Fruit fly (Drosophila melanogaster) S2 (cell line): ENCODE results near the gene kmg.

Experiments
- CG8478 ChIP-seq: fragments of >200 bp; optimal IDR thresholded peaks from 2 replicates; lab custom pipeline; 2018
- CTCF ChIP-seq, 2 experiments: fragments of >200 bp; optimal IDR thresholded peaks; 2 replicates each; lab custom pipeline; 2018

kmg gene

DNA sequence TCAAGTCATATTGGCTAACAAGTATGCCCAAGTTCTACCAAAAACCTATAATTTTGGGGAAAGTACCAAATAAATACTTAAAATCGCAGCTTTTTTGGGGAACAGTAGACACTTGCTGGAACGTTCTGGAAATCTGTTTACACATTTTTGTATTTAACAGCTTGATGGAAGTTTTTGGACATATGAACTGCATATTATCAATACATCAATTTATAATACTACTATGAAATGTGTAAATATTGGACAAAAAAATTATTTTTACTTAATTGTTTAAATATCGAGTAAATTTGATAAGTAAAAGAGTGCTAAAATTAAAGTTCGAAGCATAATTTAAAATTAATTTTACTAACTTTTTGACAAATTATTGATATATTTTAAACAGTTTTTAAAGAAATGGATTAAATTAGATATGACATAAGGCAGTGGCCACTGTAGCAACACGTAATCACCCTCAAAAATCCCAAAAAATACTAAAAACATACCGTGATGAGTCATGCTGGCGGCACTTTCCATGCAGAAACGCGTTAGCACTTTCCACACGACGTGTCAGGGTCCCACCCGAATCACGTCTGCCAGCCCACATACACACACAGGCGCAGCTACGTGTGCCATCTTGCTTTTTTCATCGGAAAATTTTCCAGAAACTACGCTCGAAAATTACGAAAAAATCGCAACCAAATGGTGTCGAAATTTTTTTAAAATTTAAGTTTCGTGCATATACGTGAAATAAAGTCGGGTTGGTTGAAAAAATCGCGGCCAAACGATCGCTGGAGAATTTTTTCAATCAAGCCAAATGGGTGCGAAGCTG is 4.9 kb downstream of the kmg start, which contains the start of gene Sirt1:
Sirt1 (plus strand) TSS at position 571 of the 808 bp plus-strand sequence.
- no peak for TF ChIP-seq CTCF (optimal IDR thresholded peaks at IDR 0.05; lab: Kevin White, UChicago)
- TF ChIP-seq CG8478 (lab: Kevin White, UChicago): no peak

DNA sequence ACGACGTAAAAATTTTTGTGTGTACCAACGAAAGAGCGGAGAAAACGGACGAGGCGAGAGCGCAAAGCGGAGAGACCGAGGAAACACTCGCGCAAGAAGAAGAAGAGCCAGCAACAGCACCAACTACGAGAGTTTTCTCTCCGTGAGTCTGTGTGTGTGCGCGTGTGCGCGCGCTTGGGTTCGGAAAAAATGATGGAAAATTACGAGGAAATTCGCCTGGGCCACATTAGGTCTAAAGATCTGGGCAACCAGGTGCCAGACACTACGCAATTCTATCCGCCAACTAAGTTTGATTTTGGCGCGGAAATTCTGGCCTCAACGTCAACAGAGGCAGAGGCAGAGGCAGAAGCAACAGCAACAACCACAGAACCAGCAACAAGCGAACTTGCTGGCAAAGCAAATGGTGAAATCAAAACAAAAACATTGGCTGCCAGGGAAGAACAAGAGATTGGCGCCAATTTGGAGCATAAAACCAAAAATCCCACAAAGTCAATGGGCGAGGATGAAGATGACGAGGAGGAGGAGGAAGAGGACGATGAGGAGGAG is 5.5 kb downstream of the kmg start, which contains the start of gene DnaJ-H:
DnaJ-H (minus strand) TSS at position 271 of the 546 bp plus-strand sequence.
- TF ChIP-seq CTCF (optimal IDR thresholded peaks at IDR 0.05; lab: Kevin White, UChicago) (no peak), CG8478 (lab: Kevin White, UChicago) (no peak)

DNA sequence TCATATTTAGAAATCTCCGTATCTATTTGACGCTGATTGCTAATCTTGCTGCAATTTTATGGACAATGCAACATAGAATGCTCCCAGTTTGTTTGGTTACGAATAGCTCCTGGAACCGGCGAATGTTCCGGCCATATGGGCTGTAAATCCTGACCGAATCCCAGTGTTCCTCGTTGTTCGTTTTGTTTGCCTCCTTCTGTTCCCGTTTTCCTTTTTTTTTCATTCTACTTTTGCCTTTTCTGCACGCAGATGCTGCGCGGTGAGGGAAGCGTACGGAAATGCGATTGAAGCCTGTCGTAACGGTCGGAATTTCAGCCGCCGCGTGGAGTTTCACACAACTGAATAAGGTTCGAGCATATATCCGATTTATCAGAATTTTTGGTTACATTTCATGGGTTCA is 15.8 kb downstream of the kmg start, which contains the start of gene CG43925:
CG43925 (plus strand) TSS at position 301 of the 400 bp plus-strand sequence.
- TF ChIP-seq CG8478 (lab: Kevin White, UChicago): no peak
- TF ChIP-seq CTCF (optimal IDR thresholded peaks at IDR 0.05; lab: Kevin White, UChicago): no peak

DNA sequence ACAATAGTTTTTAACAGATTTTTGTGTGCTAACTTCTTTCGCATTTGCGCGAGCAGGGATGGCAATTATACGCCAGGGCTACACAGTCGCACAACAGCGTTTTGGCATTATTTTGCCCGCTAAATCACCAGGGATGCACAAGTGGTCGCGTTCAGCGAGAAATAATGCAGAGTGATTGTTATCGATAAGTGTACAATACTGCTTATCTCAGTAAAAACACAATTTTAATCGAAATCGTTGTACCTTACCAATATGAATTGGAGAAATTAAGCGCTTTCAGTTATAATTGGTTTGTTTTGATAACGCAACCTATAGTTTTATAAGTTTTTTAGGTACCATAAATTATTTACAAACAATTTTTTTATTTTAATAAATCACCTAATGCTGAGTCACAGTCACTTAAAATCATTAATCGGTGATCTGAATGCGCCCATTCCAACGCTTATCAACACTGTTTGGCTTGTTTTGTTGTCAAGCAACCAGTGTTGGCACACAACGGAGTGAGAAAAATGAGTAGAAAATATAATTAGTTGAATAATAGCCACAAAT is 16.4 kb downstream of the kmg start, which contains the start of the genes Sfmbt and CG5439:
Sfmbt (minus strand) TSS at position 85 of the 549 bp plus-strand sequence.
CG5439 (plus strand) TSS at position 450 of the 549 bp plus-strand sequence.
- TF ChIP-seq CG8478 (lab: Kevin White, UChicago): no peak
- TF ChIP-seq CTCF (optimal IDR thresholded peaks at IDR 0.05; lab: Kevin White, UChicago): peak in 1 of 2 experiments; percentile 9

DNA sequence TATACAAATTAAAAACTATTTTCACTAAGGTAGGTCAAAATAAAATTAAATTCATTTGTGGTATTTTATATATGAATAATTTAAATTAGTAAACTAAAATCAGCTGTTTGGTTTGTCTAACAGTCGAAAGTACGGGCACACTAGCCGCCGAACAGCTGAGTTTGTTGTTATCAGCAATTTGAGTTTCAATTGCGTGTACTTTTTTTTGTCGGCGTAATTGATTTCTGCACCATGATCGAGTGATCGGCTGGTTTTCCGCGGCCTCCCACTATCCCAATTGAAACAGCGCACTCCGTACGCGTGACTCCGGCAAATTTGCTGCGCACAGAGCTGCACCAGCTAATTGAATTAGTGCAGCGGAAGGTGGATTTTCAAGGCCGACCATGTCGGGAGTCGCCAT is 18.8 kb downstream of the kmg start, which contains the start of gene Alg7:
Alg7 (plus strand) TSS at position 153 of the 400 bp plus-strand sequence.
- TF ChIP-seq CTCF (optimal IDR thresholded peaks at IDR 0.05; lab: Kevin White, UChicago) (no peak), CG8478 (lab: Kevin White, UChicago) (no peak)

DNA sequence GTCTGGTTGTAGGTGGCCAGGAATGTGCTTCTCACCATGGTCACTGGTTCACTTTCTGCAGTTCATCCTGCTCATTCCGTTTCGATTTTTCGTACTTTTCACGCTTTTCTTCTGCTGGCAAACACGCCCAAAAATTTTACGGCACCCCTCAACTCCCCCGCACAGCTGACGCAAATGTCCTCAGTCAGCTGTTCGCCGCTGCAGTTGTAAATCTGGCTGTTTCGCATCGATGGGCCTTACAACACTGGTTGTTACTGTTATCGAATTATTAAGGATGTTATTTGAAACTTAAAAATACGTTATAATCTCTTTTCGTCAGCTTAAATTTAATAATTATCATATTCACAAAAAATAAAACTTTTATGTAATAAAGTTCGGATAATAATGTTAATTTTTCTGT is 22.1 kb downstream of the kmg start, which contains the start of gene Mgat3:
Mgat3 (minus strand) TSS at position 182 of the 400 bp plus-strand sequence.
- TF ChIP-seq CTCF (optimal IDR thresholded peaks at IDR 0.05; lab: Kevin White, UChicago) (no peak), CG8478 (lab: Kevin White, UChicago) (no peak)

DNA sequence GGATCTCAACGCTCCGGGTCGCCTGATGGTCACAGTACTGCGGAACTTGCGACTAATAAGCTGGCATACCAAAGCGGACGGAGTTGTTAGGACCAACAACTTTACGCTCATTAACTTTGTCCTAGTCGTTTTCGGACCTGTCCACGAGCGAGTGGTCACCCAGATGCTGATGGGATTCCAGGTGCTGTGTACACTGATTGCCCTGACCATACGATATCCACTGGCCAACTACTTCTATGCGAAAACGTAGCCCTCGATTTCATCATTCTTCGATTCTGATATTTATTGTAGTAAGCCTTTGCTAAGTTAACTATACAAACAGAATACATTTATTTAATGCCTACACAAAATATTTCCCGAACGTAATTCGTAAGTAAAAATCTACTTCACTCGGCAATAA is 22.8 kb downstream of the kmg start, which contains the start of gene Rsph1:
Rsph1 (plus strand) TSS at position 301 of the 400 bp plus-strand sequence.
- TF ChIP-seq CG8478 (lab: Kevin White, UChicago): no peak
- no peak for TF ChIP-seq CTCF (optimal IDR thresholded peaks at IDR 0.05; lab: Kevin White, UChicago)

DNA sequence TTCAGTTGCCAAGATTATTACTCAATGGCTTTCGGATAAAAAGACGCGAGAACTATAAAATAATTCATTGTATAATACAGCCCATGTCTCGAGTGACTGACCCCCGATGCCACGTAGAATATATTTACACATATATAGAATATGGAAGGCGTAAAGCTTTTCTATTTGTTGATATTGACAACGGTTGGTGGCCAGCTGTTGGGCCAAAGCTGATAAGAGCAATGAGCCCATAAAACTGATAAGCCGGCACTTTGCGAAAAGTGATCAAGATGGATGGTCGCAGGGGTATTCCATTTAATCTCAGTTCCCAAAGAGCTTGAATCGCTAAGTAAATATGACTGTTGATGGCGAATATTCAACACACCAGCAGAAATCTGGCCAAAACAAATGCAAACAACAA is 30.2 kb downstream of the kmg start:
- TF ChIP-seq CTCF (optimal IDR thresholded peaks at IDR 0.05; lab: Kevin White, UChicago) (no peak), CG8478 (lab: Kevin White, UChicago) (no peak)

DNA sequence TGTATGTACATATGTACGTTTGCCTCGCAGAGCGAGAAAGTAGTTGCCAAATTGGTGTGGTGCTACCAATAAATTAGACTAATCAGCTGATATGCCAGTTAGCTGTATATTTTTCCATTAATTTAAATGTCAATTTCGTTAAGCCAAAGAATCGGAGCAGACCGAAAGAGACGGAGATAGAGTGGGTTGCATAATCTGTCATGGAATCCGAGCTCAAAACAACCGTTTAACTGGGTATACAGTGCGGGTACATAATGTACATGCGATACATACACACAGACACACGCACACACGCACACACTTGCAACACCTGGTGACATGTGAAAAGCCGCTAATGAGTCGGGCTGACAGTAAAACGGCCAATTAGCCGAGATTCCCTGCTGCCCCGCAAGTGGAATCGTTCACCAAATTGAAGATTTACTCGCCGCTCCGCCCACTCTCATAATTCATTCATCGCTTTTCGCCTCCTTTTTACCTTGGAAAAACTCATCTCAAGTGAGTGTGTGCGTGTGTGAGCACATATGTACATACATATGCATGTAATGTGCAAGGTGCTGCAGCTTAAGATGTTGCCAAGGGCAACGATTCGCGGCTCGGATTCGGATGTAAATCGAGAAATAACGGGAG is 30.8 kb downstream of the kmg start:
- TF ChIP-seq CTCF (optimal IDR thresholded peaks at IDR 0.05; lab: Kevin White, UChicago): no peak
- no peak for TF ChIP-seq CG8478 (lab: Kevin White, UChicago)

DNA sequence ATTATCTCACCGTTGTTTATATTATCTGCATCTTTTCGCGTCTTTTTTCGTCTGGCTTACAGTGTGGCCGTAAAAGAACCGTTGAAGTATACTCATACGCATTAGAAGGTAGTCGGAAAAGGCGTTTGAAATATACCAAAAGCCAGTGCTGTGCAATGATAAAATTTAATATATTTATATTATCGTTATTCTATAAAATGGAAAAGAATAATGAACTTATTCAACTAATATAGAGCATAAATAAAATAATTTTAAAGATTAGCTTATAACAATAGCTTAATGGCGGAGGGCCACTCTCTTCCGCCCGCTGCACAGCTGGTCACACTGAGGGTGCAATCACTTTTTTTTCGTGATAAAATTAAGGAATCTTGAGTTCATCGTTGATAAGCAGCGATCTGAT is 31.6 kb downstream of the kmg start, which contains the start of the genes CG16974 and Edem2:
CG16974 (minus strand) TSS at position 86 of the 400 bp plus-strand sequence.
Edem2 (plus strand) TSS at position 308 of the 400 bp plus-strand sequence.
- TF ChIP-seq CTCF (optimal IDR thresholded peaks at IDR 0.05; lab: Kevin White, UChicago) (no peak), CG8478 (lab: Kevin White, UChicago) (no peak)

DNA sequence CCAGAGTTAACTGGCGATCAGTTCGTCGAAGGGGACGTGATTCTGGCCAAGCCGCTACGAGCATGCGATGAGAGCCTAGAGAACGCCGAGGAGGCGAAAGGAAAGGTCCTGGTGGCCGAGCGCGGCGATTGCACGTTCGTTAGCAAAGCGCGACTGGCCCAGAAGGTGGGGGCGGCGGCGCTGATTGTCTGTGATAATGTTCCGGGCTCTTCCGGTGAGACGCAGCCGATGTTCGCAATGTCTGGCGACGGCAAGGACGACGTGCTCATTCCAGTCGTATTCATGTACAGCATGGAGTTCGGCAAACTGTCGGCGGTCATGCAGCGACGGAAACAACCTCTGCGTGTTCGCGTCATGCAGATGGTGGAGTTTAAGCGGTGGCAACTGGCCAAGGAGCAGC is 35.5 kb downstream of the kmg start:
- TF ChIP-seq CG8478 (lab: Kevin White, UChicago) (no peak), CTCF (optimal IDR thresholded peaks at IDR 0.05; lab: Kevin White, UChicago) (no peak)

DNA sequence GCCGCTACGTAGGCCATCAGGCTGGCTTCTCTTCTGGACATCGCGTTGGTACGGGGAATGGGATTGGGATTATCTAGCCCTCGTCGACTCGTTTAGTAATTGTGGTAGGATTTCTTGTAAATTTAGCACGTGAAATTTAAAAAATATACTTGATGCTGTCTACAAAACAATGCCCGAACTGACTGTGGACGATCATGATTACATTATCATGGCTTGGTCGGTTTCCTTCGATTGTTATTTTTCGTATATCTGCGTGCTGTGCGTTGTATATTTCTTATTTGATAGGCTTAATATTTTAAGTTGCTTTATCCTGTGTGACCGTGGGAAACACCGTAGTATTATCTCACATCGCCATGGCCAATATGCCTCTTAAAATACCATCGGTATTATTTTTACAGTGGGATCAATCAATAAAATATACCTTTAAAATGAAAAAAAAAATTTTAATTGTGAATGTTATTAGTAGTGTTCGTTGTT is 42.7 kb downstream of the kmg start, which contains the start of gene CG16972:
CG16972 (minus strand) TSS at position 336 of the 477 bp plus-strand sequence.
- TF ChIP-seq CG8478 (lab: Kevin White, UChicago): no peak
- TF ChIP-seq CTCF (optimal IDR thresholded peaks at IDR 0.05; lab: Kevin White, UChicago): no peak

DNA sequence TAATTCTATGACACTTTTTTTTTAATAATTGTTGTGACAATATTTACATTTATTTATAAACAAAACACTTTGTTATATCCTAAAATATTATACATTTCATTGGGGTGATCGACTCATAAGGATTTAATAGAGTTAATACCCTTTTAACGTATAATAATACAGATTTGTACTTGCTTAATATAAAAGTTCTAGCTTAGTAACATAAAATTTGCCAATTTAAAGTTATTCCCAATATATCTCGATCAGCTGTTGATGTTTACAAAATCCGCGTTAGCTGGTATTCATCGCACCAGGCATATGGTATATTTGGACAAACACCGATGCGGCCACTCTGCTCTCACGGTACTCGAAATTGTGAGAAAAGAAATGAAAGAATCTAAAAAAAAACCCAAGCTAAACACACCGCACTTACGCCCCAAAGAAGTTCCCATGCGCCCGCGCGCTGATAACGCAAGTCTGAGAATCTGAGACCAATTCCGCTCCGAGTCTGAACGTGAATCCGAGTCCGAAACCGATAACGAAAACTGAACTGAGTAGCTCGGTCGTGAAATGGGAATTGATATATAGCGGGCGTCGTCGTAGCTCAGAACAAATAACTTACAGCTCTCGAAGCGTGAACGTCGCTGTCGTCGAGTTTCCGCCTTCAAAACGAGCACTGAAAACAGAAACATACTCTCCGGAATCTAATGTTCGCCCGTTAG is 43.3 kb downstream of the kmg start, which contains the start of gene Pect:
Pect (plus strand) TSS at position 326 of the 701 bp plus-strand sequence.
- TF ChIP-seq CTCF (optimal IDR thresholded peaks at IDR 0.05; lab: Kevin White, UChicago): no peak
- TF ChIP-seq CG8478 (lab: Kevin White, UChicago): no peak
